Worm (Caenorhabditis elegans) whole organism, L1 larva: ENCODE results near the gene H40L08.3.

ENCODE experiments used
- Y116A8C.19 ChIP-seq: sonication (generic microtip); optimal IDR thresholded peaks from 2 replicates; lab custom pipeline; 2016; ENCODE audit warnings: missing compliant biosample characterization, missing genetic modification characterization, borderline replicate concordance
- alr-1 ChIP-seq: fragments of 200-800 bp; sonication (Bioruptor generic); optimal IDR thresholded peaks from 2 replicates; lab custom pipeline; 2018; ENCODE audit warnings: borderline replicate concordance, mild to moderate bottlenecking, missing genetic modification characterization, missing compliant biosample characterization
- ama-1 ChIP-seq: fragments of 150-350 bp; optimal IDR thresholded peaks from 2 replicates; lab custom pipeline; 2014
- ceh-63 ChIP-seq: fragments of 200-800 bp; sonication (Bioruptor generic); optimal IDR thresholded peaks from 2 replicates; lab custom pipeline; 2018; ENCODE audit warnings: mild to moderate bottlenecking, missing genetic modification characterization, missing compliant biosample characterization
- ceh-8 ChIP-seq: fragments of 200-800 bp; sonication (Bioruptor generic); optimal IDR thresholded peaks from 2 replicates; lab custom pipeline; 2018; ENCODE audit warnings: mild to moderate bottlenecking, missing genetic modification characterization, moderate library complexity, missing compliant biosample characterization
- dsc-1 ChIP-seq: sonication (generic microtip); optimal IDR thresholded peaks from 2 replicates; lab custom pipeline; 2016; ENCODE audit warnings: mild to moderate bottlenecking, missing genetic modification characterization, missing compliant biosample characterization
- efl-3 ChIP-seq: fragments of 200-800 bp; sonication (Bioruptor generic); optimal IDR thresholded peaks from 2 replicates; lab custom pipeline; 2018; ENCODE audit warnings: mild to moderate bottlenecking, missing genetic modification characterization, missing compliant biosample characterization
- egl-27 ChIP-seq, 2 experiments: fragments of 150-350 bp in 1 of 2; sonication (generic microtip); optimal IDR thresholded peaks; 3 replicates each; lab custom pipeline; 2017 to 2018; ENCODE audit warnings: missing biosample characterization in 2 of 2, missing genetic modification characterization in 2 of 2, missing genetic modification reagents in 2 of 2
- elt-2 ChIP-seq: sonication (generic microtip); optimal IDR thresholded peaks from 2 replicates; lab custom pipeline; 2016; ENCODE audit warnings: missing genetic modification characterization, mild to moderate bottlenecking, inconsistent platforms, missing compliant biosample characterization, missing genetic modification reagents
- elt-3 ChIP-seq, 6 experiments: fragments of 150-350 bp in 1 of 6; sonication (generic microtip); optimal IDR thresholded peaks; 2 replicates each; lab custom pipeline; 2017 to 2018; ENCODE audit warnings: missing biosample characterization in 6 of 6, missing genetic modification characterization in 6 of 6, inconsistent platforms in 1 of 6
- ets-5 ChIP-seq: fragments of 200-800 bp; sonication (Bioruptor generic); IDR thresholded peaks from 2 replicates; pipeline ENCODE4 v1.3.6; 2022; ENCODE audit warnings: missing genetic modification characterization, missing compliant biosample characterization
- fkh-10 ChIP-seq: sonication (generic microtip); optimal IDR thresholded peaks from 2 replicates; lab custom pipeline; 2017; ENCODE audit warnings: missing biosample characterization, missing genetic modification reagents, missing genetic modification characterization
- hlh-17 ChIP-seq: fragments of 200-800 bp; sonication (Bioruptor generic); optimal IDR thresholded peaks from 2 replicates; lab custom pipeline; 2018; ENCODE audit warnings: missing genetic modification characterization, mild to moderate bottlenecking, missing compliant biosample characterization, moderate library complexity, borderline replicate concordance
- hlh-4 ChIP-seq: sonication (generic microtip); optimal IDR thresholded peaks from 2 replicates; lab custom pipeline; 2016; ENCODE audit warnings: mild to moderate bottlenecking, missing genetic modification characterization, missing compliant biosample characterization
- hpl-2 ChIP-seq: fragments of 150-350 bp; optimal IDR thresholded peaks from 2 replicates; lab custom pipeline; 2014; ENCODE audit warnings: missing biosample characterization, missing genetic modification reagents, missing genetic modification characterization
- jun-1 ChIP-seq: fragments of 150-350 bp; optimal IDR thresholded peaks from 2 replicates; lab custom pipeline; 2014; ENCODE audit warnings: missing biosample characterization, missing genetic modification reagents, missing genetic modification characterization
- lin-14 ChIP-seq: fragments of 200-800 bp; sonication (Bioruptor generic); optimal IDR thresholded peaks from 2 replicates; lab custom pipeline; 2018; ENCODE audit warnings: mild to moderate bottlenecking, missing genetic modification characterization, moderate library complexity, missing compliant biosample characterization
- lin-35 ChIP-seq, 2 experiments: fragments of 150-350 bp; optimal IDR thresholded peaks; 2 replicates each; lab custom pipeline; 2014; ENCODE audit warnings: missing biosample characterization in 2 of 2, missing genetic modification characterization in 2 of 2, missing genetic modification reagents in 2 of 2
- lin-39 ChIP-seq: fragments of 150-350 bp; optimal IDR thresholded peaks from 2 replicates; lab custom pipeline; 2014; ENCODE audit warnings: missing biosample characterization, missing genetic modification reagents, missing genetic modification characterization
- lir-3 ChIP-seq: sonication (generic microtip); optimal IDR thresholded peaks from 2 replicates; lab custom pipeline; 2016; ENCODE audit warnings: mild to moderate bottlenecking, missing genetic modification characterization, moderate library complexity, missing compliant biosample characterization; ENCODE audit not compliant: poor library complexity
- mdl-1 ChIP-seq, 2 experiments: fragments of 150-350 bp; optimal IDR thresholded peaks; 2 replicates each; lab custom pipeline; 2014 to 2017; ENCODE audit warnings: missing biosample characterization in 2 of 2, missing genetic modification characterization in 2 of 2, inconsistent platforms in 1 of 2
- mef-2 ChIP-seq: fragments of 150-350 bp; optimal IDR thresholded peaks from 2 replicates; lab custom pipeline; 2014; ENCODE audit warnings: missing biosample characterization, missing genetic modification characterization
- mep-1 ChIP-seq: fragments of 150-350 bp; optimal IDR thresholded peaks from 2 replicates; lab custom pipeline; 2014; ENCODE audit warnings: missing biosample characterization, missing genetic modification characterization
- nhr-12 ChIP-seq: sonication (generic microtip); optimal IDR thresholded peaks from 2 replicates; lab custom pipeline; 2017; ENCODE audit warnings: missing biosample characterization, missing genetic modification characterization
- nhr-19 ChIP-seq: fragments of 200-800 bp; sonication (Bioruptor generic); conservative IDR thresholded peaks from 2 replicates; pipeline ENCODE4 v1.3.6; 2022; ENCODE audit warnings: missing genetic modification characterization, missing compliant biosample characterization
- nhr-237 ChIP-seq: fragments of 150-350 bp; optimal IDR thresholded peaks from 2 replicates; lab custom pipeline; 2014; ENCODE audit warnings: missing biosample characterization, missing genetic modification characterization
- nhr-28 ChIP-seq: fragments of 150-350 bp; optimal IDR thresholded peaks from 2 replicates; lab custom pipeline; 2014; ENCODE audit warnings: missing biosample characterization, missing genetic modification characterization
- nhr-47 ChIP-seq: sonication (generic microtip); optimal IDR thresholded peaks from 2 replicates; lab custom pipeline; 2016; ENCODE audit warnings: mild to moderate bottlenecking, missing genetic modification characterization, moderate library complexity, missing compliant biosample characterization
- nhr-76 ChIP-seq: sonication (generic microtip); optimal IDR thresholded peaks from 2 replicates; lab custom pipeline; 2017; ENCODE audit warnings: missing biosample characterization, missing genetic modification characterization
- nhr-84 ChIP-seq: sonication (generic microtip); optimal IDR thresholded peaks from 2 replicates; lab custom pipeline; 2017; ENCODE audit warnings: missing biosample characterization, missing genetic modification characterization
- nhr-90 ChIP-seq: sonication (generic microtip); optimal IDR thresholded peaks from 2 replicates; lab custom pipeline; 2016; ENCODE audit warnings: mild to moderate bottlenecking, missing genetic modification characterization, missing compliant biosample characterization; ENCODE audit not compliant: poor library complexity
- pax-3 ChIP-seq: fragments of 200-800 bp; sonication (Bioruptor generic); optimal IDR thresholded peaks from 2 replicates; lab custom pipeline; 2018; ENCODE audit warnings: mild to moderate bottlenecking, missing genetic modification characterization, moderate library complexity, missing compliant biosample characterization
- pqm-1 ChIP-seq: sonication (generic microtip); optimal IDR thresholded peaks from 3 replicates; lab custom pipeline; 2017; ENCODE audit warnings: missing biosample characterization, missing genetic modification characterization
- rnt-1 ChIP-seq: sonication (generic microtip); optimal IDR thresholded peaks from 2 replicates; lab custom pipeline; 2016; ENCODE audit warnings: mild to moderate bottlenecking, missing genetic modification characterization, moderate library complexity, missing compliant biosample characterization
- skn-1 ChIP-seq: fragments of 150-350 bp; optimal IDR thresholded peaks from 2 replicates; lab custom pipeline; 2014; ENCODE audit warnings: missing biosample characterization, missing genetic modification characterization
- snpc-4 ChIP-seq: fragments of 150-350 bp; optimal IDR thresholded peaks from 2 replicates; lab custom pipeline; 2014; ENCODE audit warnings: missing biosample characterization, missing genetic modification characterization
- sox-4 ChIP-seq: sonication (generic microtip); optimal IDR thresholded peaks from 2 replicates; lab custom pipeline; 2016; ENCODE audit warnings: missing genetic modification characterization, missing compliant biosample characterization
- sup-37 ChIP-seq: fragments of 200-800 bp; sonication (Bioruptor generic); optimal IDR thresholded peaks from 2 replicates; lab custom pipeline; 2018; ENCODE audit warnings: mild to moderate bottlenecking, missing genetic modification characterization, missing compliant biosample characterization
- swsn-7 ChIP-seq: sonication (generic microtip); optimal IDR thresholded peaks from 2 replicates; lab custom pipeline; 2016; ENCODE audit warnings: missing genetic modification characterization, missing compliant biosample characterization
- tlp-1 ChIP-seq: fragments of 150-350 bp; optimal IDR thresholded peaks from 2 replicates; lab custom pipeline; 2014; ENCODE audit warnings: missing biosample characterization, missing genetic modification characterization
- unc-130 ChIP-seq: fragments of 150-350 bp; optimal IDR thresholded peaks from 2 replicates; lab custom pipeline; 2017; ENCODE audit warnings: missing biosample characterization, missing genetic modification characterization, inconsistent platforms
- unc-30 ChIP-seq: sonication (generic microtip); optimal IDR thresholded peaks from 2 replicates; lab custom pipeline; 2017; ENCODE audit warnings: missing biosample characterization, missing genetic modification characterization
- unc-62 ChIP-seq: fragments of 150-350 bp; optimal IDR thresholded peaks from 2 replicates; lab custom pipeline; 2014; ENCODE audit warnings: missing biosample characterization, missing genetic modification reagents, missing genetic modification characterization
- unc-86 ChIP-seq: sonication (generic microtip); optimal IDR thresholded peaks from 2 replicates; lab custom pipeline; 2016; ENCODE audit warnings: missing genetic modification characterization, missing compliant biosample characterization
- unc-98 ChIP-seq: fragments of 200-800 bp; sonication (Bioruptor generic); IDR thresholded peaks from 2 replicates; pipeline ENCODE4 v1.3.6; 2022; ENCODE audit warnings: missing genetic modification characterization, missing compliant biosample characterization
- xbp-1 ChIP-seq: sonication (generic microtip); optimal IDR thresholded peaks from 2 replicates; lab custom pipeline; 2016; ENCODE audit warnings: missing genetic modification characterization, missing compliant biosample characterization
- zip-4 ChIP-seq: fragments of 200-800 bp; sonication (Bioruptor generic); optimal IDR thresholded peaks from 2 replicates; lab custom pipeline; 2018; ENCODE audit warnings: mild to moderate bottlenecking, missing genetic modification characterization, moderate library complexity, missing compliant biosample characterization
- ztf-11 ChIP-seq, 2 experiments: sonication (generic microtip); optimal IDR thresholded peaks; 2 replicates each; lab custom pipeline; 2016 to 2017; ENCODE audit warnings: missing genetic modification characterization in 2 of 2, missing biosample characterization in 1 of 2, missing compliant biosample characterization in 1 of 2
- ztf-4 ChIP-seq: fragments of 150-350 bp; optimal IDR thresholded peaks from 2 replicates; lab custom pipeline; 2014; ENCODE audit warnings: missing biosample characterization, missing genetic modification characterization

Gene H40L08.3

DNA sequence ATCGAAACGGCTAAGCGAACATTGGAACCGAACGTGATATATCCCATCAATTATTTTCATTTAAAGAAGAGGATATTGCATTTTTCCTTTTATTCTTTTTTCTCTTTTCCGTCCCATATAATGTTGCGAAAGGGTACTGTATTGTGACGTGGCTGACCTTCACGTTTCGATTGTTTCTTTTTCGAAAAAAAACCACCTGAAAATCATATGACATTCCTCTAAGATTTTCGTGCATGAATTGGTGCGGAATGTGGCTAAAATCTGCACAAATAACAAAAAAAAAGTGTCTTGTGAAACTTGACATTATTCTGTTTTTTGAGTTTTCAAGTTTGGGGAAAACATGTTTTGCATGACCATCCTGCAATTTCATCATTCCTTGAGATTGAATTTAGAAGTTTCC, 2.4 kb upstream of the H40L08.3 start:
- no peak for TF ChIP-seq nhr-90 (tag; lab: Kevin White, UChicago)
- TF ChIP-seq sox-4 (tag; lab: Kevin White, UChicago) = no peak
- no peak for TF ChIP-seq snpc-4 (tag; lab: Kevin White, UChicago)
- TF ChIP-seq unc-62 = no peak
- TF ChIP-seq zip-4 = no peak
- no peak for TF ChIP-seq nhr-76 (tag; lab: Kevin White, UChicago)
- no peak for TF ChIP-seq skn-1 (tag; lab: Kevin White, UChicago)
- TF ChIP-seq dsc-1 (tag; lab: Kevin White, UChicago) = no peak
- no peak for TF ChIP-seq lin-14 (GFP tag; lab: Kevin White, UChicago)
- no peak for TF ChIP-seq unc-130 (tag; lab: Kevin White, UChicago)
- TF ChIP-seq fkh-10 (GFP tag; lab: Kevin White, UChicago) = no peak
- TF ChIP-seq rnt-1 = no peak
- no peak for TF ChIP-seq sup-37 (GFP tag; lab: Kevin White, UChicago)
- TF ChIP-seq ztf-4 (tag; lab: Kevin White, UChicago) = no peak
- TF ChIP-seq lir-3 (tag; lab: Kevin White, UChicago) = no peak
- no peak for TF ChIP-seq nhr-19
- no peak for TF ChIP-seq nhr-84 (tag; lab: Kevin White, UChicago)
- TF ChIP-seq pax-3 (tag; lab: Kevin White, UChicago) = no peak

DNA sequence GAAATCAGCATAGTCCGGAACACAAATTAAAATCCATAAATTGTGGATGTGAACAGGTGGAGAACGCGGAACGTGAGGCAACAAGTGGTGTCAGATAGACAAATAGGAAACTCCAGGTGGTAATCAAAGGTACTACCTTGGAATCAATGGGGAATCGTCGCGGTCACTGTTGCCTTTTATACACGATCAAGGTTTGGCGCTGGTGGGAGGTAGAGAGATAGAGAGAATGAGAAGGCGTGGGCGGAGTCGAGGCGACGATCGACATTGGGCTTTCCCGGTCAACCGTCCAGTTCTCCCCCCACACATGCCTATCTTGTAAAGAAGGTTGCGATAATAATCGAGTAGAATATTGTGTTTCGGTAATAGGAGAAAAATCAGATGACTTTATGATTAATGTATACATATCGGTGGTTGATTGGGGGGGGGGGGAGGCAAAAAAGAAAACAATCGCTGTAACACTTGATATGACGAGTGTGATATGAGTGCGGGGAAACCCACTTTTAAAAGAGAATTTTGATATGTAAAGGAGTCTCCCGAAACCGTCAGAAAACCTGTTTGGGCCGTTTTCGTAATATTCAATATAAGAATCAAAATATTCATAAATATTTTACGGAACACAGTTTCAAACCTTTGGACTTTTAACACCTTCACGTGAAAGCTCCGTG, 1.8 kb upstream of the H40L08.3 start, which contains the start of the genes H40L08.8, H40L08.2 and H40L08.7:
H40L08.8 (minus strand) TSS at position 37 of the 665 bp plus-strand sequence.
H40L08.2 (minus strand) TSS at position 148 of the 665 bp plus-strand sequence.
H40L08.7 (minus strand) TSS at position 148 of the 665 bp plus-strand sequence.
- TF ChIP-seq ets-5 (GFP tag; lab: Robert Waterston, UW) (no peak), hpl-2 (GFP tag; lab: Kevin White, UChicago) (no peak), ceh-8 (no peak), mef-2 (tag; lab: Kevin White, UChicago) (no peak), elt-2 (tag; lab: Kevin White, UChicago) (no peak), mdl-1 (tag; optimal IDR thresholded peaks at IDR 0.05; lab: Kevin White, UChicago) (peak in 1 of 2 experiments; percentile 41), elt-3 (tag; optimal IDR thresholded peaks at IDR 0.05; lab: Kevin White, UChicago) (peak in 3 of 6 experiments; percentile 4 to 32 (median 17)), nhr-84 (tag; lab: Kevin White, UChicago) (no peak), Y116A8C.19 (tag; lab: Kevin White, UChicago) (no peak), jun-1 (tag; lab: Kevin White, UChicago) (no peak), pqm-1 (tag; lab: Kevin White, UChicago) (no peak), ztf-11 (tag; optimal IDR thresholded peaks at IDR 0.05; lab: Kevin White, UChicago) (no peak), unc-98 (no peak), hlh-4 (tag; lab: Kevin White, UChicago) (no peak), lin-35 (GFP tag; optimal IDR thresholded peaks at IDR 0.05; lab: Kevin White, UChicago) (peak in 1 of 2 experiments; percentile 56), mep-1 (no peak), lin-39 (tag; lab: Kevin White, UChicago) (no peak), unc-62 (no peak), ceh-63 (GFP tag; lab: Kevin White, UChicago) (no peak), nhr-237 (tag; lab: Kevin White, UChicago) (no peak), ztf-4 (tag; lab: Kevin White, UChicago) (no peak), efl-3 (GFP tag; lab: Kevin White, UChicago) (no peak), skn-1 (tag; lab: Kevin White, UChicago) (no peak), nhr-12 (no peak), xbp-1 (tag; lab: Kevin White, UChicago) (no peak), nhr-28 (tag; lab: Kevin White, UChicago) (no peak), unc-86 (tag; lab: Kevin White, UChicago) (no peak), ama-1 (lab: Kevin White, UChicago) (peak; percentile 82), nhr-47 (tag; lab: Kevin White, UChicago) (peak; percentile 16), lin-14 (GFP tag; lab: Kevin White, UChicago) (peak; percentile 74), swsn-7 (no peak), hlh-17 (GFP tag; lab: Kevin White, UChicago) (no peak), unc-130 (tag; lab: Kevin White, UChicago) (no peak), alr-1 (tag; lab: Kevin White, UChicago) (no peak), sox-4 (tag; lab: Kevin White, UChicago) (no peak), tlp-1 (tag; lab: Kevin White, UChicago) (no peak), unc-30 (tag; lab: Kevin White, UChicago) (no peak), snpc-4 (tag; lab: Kevin White, UChicago) (no peak), lir-3 (tag; lab: Kevin White, UChicago) (no peak), egl-27 (tag; optimal IDR thresholded peaks at IDR 0.05; lab: Kevin White, UChicago) (no peak)
